Fruit fly (Drosophila melanogaster): ENCODE measurements around the gene CG15385.

Gene CG15385

dm6 chr2L:2163568-2163953 lies 48.8 kb downstream of the CG15385 start (continued):
- TF ChIP-seq grn (GFP tag; optimal IDR thresholded peaks at IDR 0.05): no peak
- TF ChIP-seq CG5180 (GFP tag; optimal IDR thresholded peaks at IDR 0.05): peak; percentile 72
- TF ChIP-seq E2f2 (GFP tag; IDR thresholded peaks at IDR 0.05): peak; percentile 67
- no peak for TF ChIP-seq sc (optimal IDR thresholded peaks at IDR 0.05)
- peak; percentile 88 for TF ChIP-seq sc (GFP tag; optimal IDR thresholded peaks at IDR 0.05)
- peak; percentile 27 for TF ChIP-seq CG7928 (GFP tag; optimal IDR thresholded peaks at IDR 0.05)
- peak; percentile 80 for TF ChIP-seq Dbx (GFP tag; IDR thresholded peaks at IDR 0.05)
- peak; percentile 80 for TF ChIP-seq Ada2b (GFP tag; IDR thresholded peaks at IDR 0.05)
- peak; percentile 85 for TF ChIP-seq dm (GFP tag; optimal IDR thresholded peaks at IDR 0.05)
- TF ChIP-seq CG4617 (GFP tag; optimal IDR thresholded peaks at IDR 0.05; ENCODE audit: borderline replicate concordance): peak; percentile 82
- peak; percentile 90 for TF ChIP-seq CG8089 (GFP tag; optimal IDR thresholded peaks at IDR 0.05)
- TF ChIP-seq wek (GFP tag; optimal IDR thresholded peaks at IDR 0.05): peak; percentile 65
- TF ChIP-seq Hr51 (GFP tag; optimal IDR thresholded peaks at IDR 0.05): peak; percentile 78 to 92
- TF ChIP-seq Taf1 (GFP tag; IDR thresholded peaks at IDR 0.05): peak; percentile 82
- no peak for TF ChIP-seq CG8478 (optimal IDR thresholded peaks at IDR 0.05)
- peak; percentile 66 for TF ChIP-seq Ets97D (GFP tag; optimal IDR thresholded peaks at IDR 0.05)
- TF ChIP-seq CG11695 (GFP tag; IDR thresholded peaks at IDR 0.05): peak; percentile 85
- TF ChIP-seq otp (GFP tag; IDR thresholded peaks at IDR 0.05): peak; percentile 96
- peak; percentile 99 for TF ChIP-seq Ets65A (GFP tag)
- TF ChIP-seq CkIIα-i1 (GFP tag; IDR thresholded peaks at IDR 0.05): peak; percentile 53; the same call in 1 of the 2 replicates
- TF ChIP-seq CG3407 (GFP tag; optimal IDR thresholded peaks at IDR 0.05): peak; percentile 84
- peak; percentile 74 for TF ChIP-seq CG12769 (tag; optimal IDR thresholded peaks at IDR 0.05)
- TF ChIP-seq tio (GFP tag; optimal IDR thresholded peaks at IDR 0.05): peak; percentile 5
- TF ChIP-seq CG9797 (GFP tag; optimal IDR thresholded peaks at IDR 0.05): peak; percentile 23
- peak; percentile 91 for TF ChIP-seq nom (GFP tag; optimal IDR thresholded peaks at IDR 0.05)
- TF ChIP-seq CG10654 (GFP tag; optimal IDR thresholded peaks at IDR 0.05): peak; percentile 78
- TF ChIP-seq bowl (GFP tag; IDR thresholded peaks at IDR 0.05): peak; percentile 73
- TF ChIP-seq CG3847 (GFP tag; IDR thresholded peaks at IDR 0.05): peak; percentile 84
- TF ChIP-seq jing (GFP tag; optimal IDR thresholded peaks at IDR 0.05): peak; percentile 82
- peak; percentile 6; the same call in 1 of the 2 replicates for TF ChIP-seq CG42726 (GFP tag; IDR thresholded peaks at IDR 0.05; ENCODE audit: partially characterized antibody)
- TF ChIP-seq bsh (GFP tag; optimal IDR thresholded peaks at IDR 0.05): peak; percentile 94 to 96
- TF ChIP-seq gem (tag; optimal IDR thresholded peaks at IDR 0.05): peak; percentile 93
- no peak for TF ChIP-seq inv (GFP tag; IDR thresholded peaks at IDR 0.05; ENCODE audit: partially characterized antibody)
- TF ChIP-seq CG14050 (GFP tag; IDR thresholded peaks at IDR 0.05): peak; percentile 81
- TF ChIP-seq h (optimal IDR thresholded peaks at IDR 0.05): no peak
- peak; percentile 81 for TF ChIP-seq crc (GFP tag; optimal IDR thresholded peaks at IDR 0.05)
- TF ChIP-seq z (GFP tag; IDR thresholded peaks at IDR 0.05): peak; percentile 79
- TF ChIP-seq klu (GFP tag; IDR thresholded peaks at IDR 0.05): peak; percentile 70
- peak; percentile 78 for TF ChIP-seq CG15479 (GFP tag; optimal IDR thresholded peaks at IDR 0.05)
- TF ChIP-seq MBD-R2 (GFP tag; IDR thresholded peaks at IDR 0.05): peak; percentile 67; the same call in 1 of the 2 replicates
- peak; percentile 66 for TF ChIP-seq lbe (GFP tag; optimal IDR thresholded peaks at IDR 0.05)
- TF ChIP-seq Hsf (GFP tag; optimal IDR thresholded peaks at IDR 0.05): peak; percentile 86
- TF ChIP-seq CG7372 (GFP tag; IDR thresholded peaks at IDR 0.05): peak; percentile 82
- peak; percentile 91 for TF ChIP-seq CG12391 (tag; optimal IDR thresholded peaks at IDR 0.05)
- peak; percentile 89 for TF ChIP-seq NK7.1 (GFP tag; optimal IDR thresholded peaks at IDR 0.05)
- peak; percentile 91 for TF ChIP-seq HLH3B (GFP tag; IDR thresholded peaks at IDR 0.05)
- TF ChIP-seq zen (tag; optimal IDR thresholded peaks at IDR 0.05): peak; percentile 86
- peak; percentile 87 to 93 for TF ChIP-seq chif (GFP tag; optimal IDR thresholded peaks at IDR 0.05)
- peak; percentile 36 for TF ChIP-seq Bteb2 (GFP tag; optimal IDR thresholded peaks at IDR 0.05)
- peak; percentile 92 for TF ChIP-seq dati (GFP tag; IDR thresholded peaks at IDR 0.05)
- peak; percentile 96 for TF ChIP-seq ci (GFP tag; IDR thresholded peaks at IDR 0.05)
- peak; percentile 89 for TF ChIP-seq gsb-n (tag; optimal IDR thresholded peaks at IDR 0.05)
